Fruit fly (Drosophila melanogaster) whole organism, embryonic: ENCODE data around the gene CG3009.

Experiments
- B-H2 ChIP-seq: fragments of 200-800 bp; sonication (Bioruptor generic); optimal IDR thresholded peaks from 2 replicates; lab custom pipeline; 2018; ENCODE audit warnings: missing biosample characterization, mild to moderate bottlenecking, missing genetic modification characterization
- CG10543 ChIP-seq: fragments of 200-800 bp; sonication (Bioruptor generic); optimal IDR thresholded peaks from 3 replicates; lab custom pipeline; 2017; ENCODE audit warnings: missing biosample characterization, mild to moderate bottlenecking, missing genetic modification characterization, moderate library complexity
- CG13775 ChIP-seq: fragments of 200-800 bp; sonication (Bioruptor generic); optimal IDR thresholded peaks from 3 replicates; lab custom pipeline; 2017; ENCODE audit warnings: missing biosample characterization, mild to moderate bottlenecking, missing genetic modification characterization
- CG14014 ChIP-seq: fragments of 200-800 bp; sonication (Bioruptor generic); IDR thresholded peaks from 2 replicates; pipeline ENCODE4 v1.3.6; 2022; ENCODE audit warnings: missing biosample characterization, missing genetic modification characterization
- CG16815 ChIP-seq: fragments of 200-800 bp; sonication (Bioruptor generic); optimal IDR thresholded peaks from 3 replicates; lab custom pipeline; 2017; ENCODE audit warnings: missing biosample characterization, mild to moderate bottlenecking, missing genetic modification characterization
- CG17385 ChIP-seq: fragments of 200-800 bp; sonication (Bioruptor generic); optimal IDR thresholded peaks from 3 replicates; lab custom pipeline; 2018; ENCODE audit warnings: missing biosample characterization, mild to moderate bottlenecking, missing genetic modification characterization
- CG17612 ChIP-seq: fragments of 200-800 bp; sonication (Bioruptor generic); IDR thresholded peaks from 2 replicates; pipeline ENCODE4 v1.3.6; 2022; ENCODE audit warnings: missing biosample characterization, missing genetic modification characterization
- CG2120 ChIP-seq: fragments of 200-800 bp; sonication (Bioruptor generic); optimal IDR thresholded peaks from 3 replicates; lab custom pipeline; 2016; ENCODE audit warnings: missing biosample characterization, missing genetic modification characterization
- CG32772 ChIP-seq: fragments of 200-800 bp; sonication (Bioruptor generic); IDR thresholded peaks from 2 replicates; pipeline ENCODE4 v1.3.6; 2022; ENCODE audit warnings: missing biosample characterization, missing genetic modification characterization
- CG33213 ChIP-seq: fragments of 200-800 bp; sonication (Bioruptor generic); optimal IDR thresholded peaks from 3 replicates; lab custom pipeline; 2016; ENCODE audit warnings: missing biosample characterization, missing genetic modification characterization
- CG33557 ChIP-seq: fragments of 200-800 bp; sonication (Bioruptor generic); optimal IDR thresholded peaks from 2 replicates; lab custom pipeline; 2019; ENCODE audit warnings: missing biosample characterization, mild to moderate bottlenecking, missing genetic modification characterization, moderate library complexity
- CG3995 ChIP-seq: fragments of 200-800 bp; sonication (Bioruptor generic); optimal IDR thresholded peaks from 3 replicates; lab custom pipeline; 2016; ENCODE audit warnings: missing biosample characterization, missing genetic modification characterization
- CG4360 ChIP-seq: fragments of 200-800 bp; sonication (Bioruptor generic); IDR thresholded peaks from 2 replicates; pipeline ENCODE4 v1.3.6; 2022; ENCODE audit warnings: missing biosample characterization, missing genetic modification characterization
- CG7928 ChIP-seq: fragments of 200-800 bp; sonication (Bioruptor generic); optimal IDR thresholded peaks from 2 replicates; lab custom pipeline; 2017; ENCODE audit warnings: missing biosample characterization, mild to moderate bottlenecking, missing genetic modification characterization
- CG7963 ChIP-seq: fragments of 200-800 bp; sonication (Bioruptor generic); IDR thresholded peaks from 3 replicates; pipeline ENCODE4 v1.3.6; 2022; ENCODE audit warnings: missing biosample characterization, missing genetic modification characterization; ENCODE audit not compliant: partially characterized antibody
- CkIIα-i1 ChIP-seq: fragments of 200-800 bp; sonication (Bioruptor generic); IDR thresholded peaks from 2 replicates; pipeline ENCODE4 v1.3.6; 2022; ENCODE audit warnings: missing biosample characterization, missing genetic modification characterization
- D19B ChIP-seq: fragments of 200-800 bp; sonication (Bioruptor generic); optimal IDR thresholded peaks from 2 replicates; lab custom pipeline; 2017; ENCODE audit warnings: missing biosample characterization, mild to moderate bottlenecking, missing genetic modification characterization
- Deaf1 ChIP-seq: fragments of 200-800 bp; optimal IDR thresholded peaks from 3 replicates; lab custom pipeline; 2019; ENCODE audit warnings: missing biosample characterization, mild to moderate bottlenecking, missing genetic modification characterization, moderate library complexity
- Dp ChIP-seq: fragments of 200-800 bp; sonication (Bioruptor generic); optimal IDR thresholded peaks from 2 replicates; lab custom pipeline; 2018; ENCODE audit warnings: missing biosample characterization, mild to moderate bottlenecking, missing genetic modification characterization, moderate library complexity
- Elba2 ChIP-seq: fragments of 200-800 bp; sonication (Bioruptor generic); optimal IDR thresholded peaks from 3 replicates; lab custom pipeline; 2016; ENCODE audit warnings: missing biosample characterization, missing genetic modification characterization
- Ets97D ChIP-seq: fragments of 200-800 bp; sonication (Bioruptor generic); optimal IDR thresholded peaks from 3 replicates; lab custom pipeline; 2016; ENCODE audit warnings: missing biosample characterization, missing genetic modification characterization
- H15 ChIP-seq: fragments of 200-800 bp; sonication (Bioruptor generic); IDR thresholded peaks from 3 replicates; pipeline ENCODE4 v1.3.6; 2022; ENCODE audit warnings: missing biosample characterization, missing genetic modification characterization
- Jarid2 ChIP-seq: fragments of 200-800 bp; sonication (Bioruptor generic); optimal IDR thresholded peaks from 3 replicates; lab custom pipeline; 2017; ENCODE audit warnings: mild to moderate bottlenecking, missing biosample characterization, missing genetic modification reagents, missing genetic modification characterization
- Oli ChIP-seq: fragments of 200-800 bp; sonication (Bioruptor generic); optimal IDR thresholded peaks from 2 replicates; lab custom pipeline; 2018; ENCODE audit warnings: missing biosample characterization, mild to moderate bottlenecking, missing genetic modification characterization, moderate library complexity
- Stat92E ChIP-seq, 3 experiments: fragments of >200 bp in 2 of 3; fragments of 200-800 bp in 1 of 3; sonication (Bioruptor generic) in 1 of 3; optimal IDR thresholded peaks; 2 replicates each; lab custom pipeline; 2017 to 2019; ENCODE audit warnings: missing biosample characterization in 3 of 3, missing genetic modification characterization in 3 of 3, mild to moderate bottlenecking in 1 of 3, moderate library complexity in 1 of 3
- Tbp ChIP-seq: fragments of >200 bp; optimal IDR thresholded peaks from 2 replicates; lab custom pipeline; 2018; ENCODE audit warnings: missing biosample characterization, missing genetic modification characterization
- Trl ChIP-seq, 3 experiments: fragments of >200 bp in 2 of 3; fragments of 200-800 bp in 1 of 3; sonication (Bioruptor generic) in 1 of 3; optimal IDR thresholded peaks; 2 replicates in 1 of 3; 3 replicates in 2 of 3; lab custom pipeline; 2016 to 2017; ENCODE audit warnings: missing biosample characterization in 1 of 3, missing genetic modification characterization in 1 of 3
- Vsx1 ChIP-seq: fragments of 200-800 bp; sonication (Bioruptor generic); optimal IDR thresholded peaks from 2 replicates; lab custom pipeline; 2017; ENCODE audit warnings: missing biosample characterization, mild to moderate bottlenecking, missing genetic modification characterization, missing genetic modification reagents
- Xbp1 ChIP-seq: fragments of 200-800 bp; sonication (Bioruptor generic); optimal IDR thresholded peaks from 3 replicates; lab custom pipeline; 2016; ENCODE audit warnings: missing biosample characterization, mild to moderate bottlenecking, missing genetic modification characterization
- YL-1 ChIP-seq: fragments of 200-800 bp; sonication (Bioruptor generic); optimal IDR thresholded peaks from 3 replicates; lab custom pipeline; 2017; ENCODE audit warnings: missing biosample characterization, mild to moderate bottlenecking, missing genetic modification characterization
- ab ChIP-seq: fragments of 200-800 bp; sonication (Bioruptor generic); optimal IDR thresholded peaks from 2 replicates; lab custom pipeline; 2016; ENCODE audit warnings: missing biosample characterization, missing genetic modification characterization
- chinmo ChIP-seq: fragments of 200-800 bp; sonication (Bioruptor generic); IDR thresholded peaks from 4 replicates; pipeline ENCODE4 v1.3.6; 2022; ENCODE audit warnings: missing biosample characterization, missing genetic modification characterization; ENCODE audit not compliant: partially characterized antibody
- danr ChIP-seq: fragments of 200-800 bp; sonication (Bioruptor generic); IDR thresholded peaks from 2 replicates; pipeline ENCODE4 v1.3.6; 2022; ENCODE audit warnings: missing biosample characterization, missing genetic modification characterization
- disco-r ChIP-seq: fragments of 200-800 bp; sonication (Bioruptor generic); optimal IDR thresholded peaks from 2 replicates; lab custom pipeline; 2016; ENCODE audit warnings: missing biosample characterization, missing genetic modification characterization
- dm ChIP-seq: fragments of 200-800 bp; sonication (Bioruptor generic); optimal IDR thresholded peaks from 3 replicates; lab custom pipeline; 2016; ENCODE audit warnings: missing biosample characterization, missing genetic modification characterization
- dpn ChIP-seq, 2 experiments: fragments of 200-800 bp; sonication (Bioruptor generic); optimal IDR thresholded peaks; 3 replicates each; lab custom pipeline; 2016; ENCODE audit warnings: missing biosample characterization in 2 of 2, missing genetic modification characterization in 2 of 2
- ewg ChIP-seq: fragments of 200-800 bp; sonication (Bioruptor generic); optimal IDR thresholded peaks from 3 replicates; lab custom pipeline; 2017; ENCODE audit warnings: mild to moderate bottlenecking, missing biosample characterization, missing genetic modification reagents, missing genetic modification characterization
- gem ChIP-seq: fragments of 200-800 bp; sonication (Bioruptor generic); optimal IDR thresholded peaks from 2 replicates; lab custom pipeline; 2019; ENCODE audit warnings: missing biosample characterization, mild to moderate bottlenecking, missing genetic modification characterization, moderate library complexity
- hbn ChIP-seq: fragments of 200-800 bp; sonication (Bioruptor generic); IDR thresholded peaks from 2 replicates; pipeline ENCODE4 v1.3.6; 2022; ENCODE audit warnings: missing biosample characterization, missing genetic modification characterization; ENCODE audit not compliant: partially characterized antibody
- hkb ChIP-seq, 2 experiments: fragments of 200-800 bp in 1 of 2; fragments of >200 bp in 1 of 2; sonication (Bioruptor generic) in 1 of 2; IDR thresholded peaks in 1 of 2; optimal IDR thresholded peaks in 1 of 2; 2 replicates each; pipeline versions ENCODE4 v1.3.6 to Lab custom; 2017 to 2022; ENCODE audit warnings: missing biosample characterization in 1 of 2, missing genetic modification characterization in 1 of 2
- lbe ChIP-seq: fragments of 200-800 bp; sonication (Bioruptor generic); optimal IDR thresholded peaks from 2 replicates; lab custom pipeline; 2016; ENCODE audit warnings: missing biosample characterization, mild to moderate bottlenecking, missing genetic modification characterization
- maf-S ChIP-seq: fragments of 200-800 bp; sonication (Bioruptor generic); optimal IDR thresholded peaks from 2 replicates; lab custom pipeline; 2016; ENCODE audit warnings: missing biosample characterization, missing genetic modification characterization
- nom ChIP-seq: fragments of 200-800 bp; sonication (Bioruptor generic); optimal IDR thresholded peaks from 2 replicates; lab custom pipeline; 2017; ENCODE audit warnings: missing biosample characterization, missing genetic modification characterization, mild to moderate bottlenecking, moderate library complexity, missing genetic modification reagents
- pan ChIP-seq, 4 experiments: fragments of >200 bp in 3 of 4; fragments of 200-800 bp in 1 of 4; sonication (Bioruptor generic) in 1 of 4; optimal IDR thresholded peaks in 3 of 4; IDR thresholded peaks in 1 of 4; 2 replicates each; pipeline versions ENCODE4 v1.3.6 to Lab custom; 2017 to 2022; ENCODE audit warnings: missing biosample characterization in 2 of 4, missing genetic modification characterization in 2 of 4, mixed read lengths in 1 of 4
- pzg ChIP-seq: fragments of 200-800 bp; sonication (Bioruptor generic); optimal IDR thresholded peaks from 3 replicates; lab custom pipeline; 2018; ENCODE audit warnings: missing biosample characterization, mild to moderate bottlenecking, missing genetic modification characterization, moderate library complexity
- sd ChIP-seq: fragments of 200-800 bp; sonication (Bioruptor generic); optimal IDR thresholded peaks from 3 replicates; lab custom pipeline; 2018; ENCODE audit warnings: missing biosample characterization, mild to moderate bottlenecking, missing genetic modification characterization, moderate library complexity
- tio ChIP-seq: fragments of 200-800 bp; sonication (Bioruptor generic); optimal IDR thresholded peaks from 2 replicates; lab custom pipeline; 2017; ENCODE audit warnings: missing biosample characterization, missing genetic modification characterization, inconsistent platforms
- trem ChIP-seq: fragments of 200-800 bp; optimal IDR thresholded peaks from 3 replicates; lab custom pipeline; 2019; ENCODE audit warnings: missing biosample characterization, mild to moderate bottlenecking, missing genetic modification characterization, moderate library complexity
- zen ChIP-seq: fragments of 200-800 bp; sonication (Bioruptor generic); optimal IDR thresholded peaks from 3 replicates; lab custom pipeline; 2018; ENCODE audit warnings: missing biosample characterization, mild to moderate bottlenecking, missing genetic modification characterization, moderate library complexity

Gene CG3009

dm6 chrX:4649751-4650150, 16.7 kb downstream of the CG3009 start, which contains the start of the genes Cbp80 and Torsin (continued):
- no peak for TF ChIP-seq pan (optimal IDR thresholded peaks at IDR 0.05; lab: Kevin White, UChicago)
- no peak for TF ChIP-seq pan (GFP tag; optimal IDR thresholded peaks at IDR 0.05 in 1 of 2, IDR thresholded peaks at IDR 0.05 in 1 of 2)
- TF ChIP-seq CG33213 (GFP tag; lab: Kevin White, UChicago): no peak
- no peak for TF ChIP-seq Xbp1
- TF ChIP-seq disco-r (GFP tag; lab: Kevin White, UChicago): no peak
- no peak for TF ChIP-seq CG16815 (GFP tag; lab: Kevin White, UChicago)
- TF ChIP-seq Elba2 (GFP tag; lab: Kevin White, UChicago): no peak
- TF ChIP-seq pzg (GFP tag; lab: Kevin White, UChicago): peak; percentile 52
- TF ChIP-seq H15 (GFP tag; lab: Robert Waterston, UW): no peak
- TF ChIP-seq CG7928 (GFP tag; lab: Kevin White, UChicago): no peak
- no peak for TF ChIP-seq CG10543 (GFP tag; lab: Kevin White, UChicago)
- peak; percentile 84; the same call in 2 of the 4 replicates for TF ChIP-seq chinmo (GFP tag; lab: Robert Waterston, UW)
- TF ChIP-seq Vsx1 (GFP tag; lab: Kevin White, UChicago): no peak
- TF ChIP-seq sd (tag; lab: Kevin White, UChicago): peak; percentile 90
- peak; percentile 30 for TF ChIP-seq CG2120 (GFP tag; lab: Kevin White, UChicago)
- TF ChIP-seq dpn (GFP tag; optimal IDR thresholded peaks at IDR 0.05; lab: Kevin White, UChicago): peak in 1 of 2 experiments; percentile 5
- no peak for TF ChIP-seq lbe (GFP tag; lab: Kevin White, UChicago)
- TF ChIP-seq ab (GFP tag; lab: Kevin White, UChicago): no peak
- TF ChIP-seq ewg (GFP tag; lab: Kevin White, UChicago): peak; percentile 26
- TF ChIP-seq dm (GFP tag; lab: Kevin White, UChicago): peak; percentile 49
- TF ChIP-seq tio (GFP tag; lab: Kevin White, UChicago): no peak
- peak; percentile 4 for TF ChIP-seq trem (tag; lab: Kevin White, UChicago)
- TF ChIP-seq CkIIα-i1 (GFP tag; lab: Robert Waterston, UW): no peak
- TF ChIP-seq hbn (GFP tag; lab: Robert Waterston, UW): peak; percentile 79
- TF ChIP-seq YL-1: peak; percentile 7
- peak; percentile 8 for TF ChIP-seq zen (tag; lab: Kevin White, UChicago)
- no peak for TF ChIP-seq Trl (optimal IDR thresholded peaks at IDR 0.05; lab: Kevin White, UChicago)
- peak; percentile 19 for TF ChIP-seq Trl (GFP tag; optimal IDR thresholded peaks at IDR 0.05; lab: Kevin White, UChicago)
- TF ChIP-seq Jarid2 (GFP tag; lab: Kevin White, UChicago): no peak
- peak; percentile 68 for TF ChIP-seq CG32772
- peak; percentile 1 for TF ChIP-seq CG13775 (GFP tag; lab: Kevin White, UChicago)
- no peak for TF ChIP-seq CG17385
- no peak for TF ChIP-seq nom (GFP tag; lab: Kevin White, UChicago)
- peak; percentile 81 for TF ChIP-seq CG7963 (GFP tag; lab: Robert Waterston, UW)
- TF ChIP-seq CG3995 (GFP tag; lab: Kevin White, UChicago): peak; percentile 86
- TF ChIP-seq CG4360 (GFP tag; lab: Robert Waterston, UW): no peak
- no peak for TF ChIP-seq Oli (tag; lab: Kevin White, UChicago)
- TF ChIP-seq Stat92E (GFP tag; optimal IDR thresholded peaks at IDR 0.05; lab: Kevin White, UChicago): no peak
- TF ChIP-seq danr (GFP tag; lab: Robert Waterston, UW): no peak
- no peak for TF ChIP-seq Deaf1 (tag; lab: Kevin White, UChicago)
- TF ChIP-seq D19B (GFP tag; lab: Kevin White, UChicago): no peak
- no peak for TF ChIP-seq Tbp (GFP tag; lab: Kevin White, UChicago)
- no peak for TF ChIP-seq CG14014 (GFP tag; lab: Robert Waterston, UW)
- TF ChIP-seq CG17612 (GFP tag; lab: Robert Waterston, UW): no peak
- no peak for TF ChIP-seq CG33557 (GFP tag; lab: Kevin White, UChicago)
- TF ChIP-seq maf-S: no peak
- no peak for TF ChIP-seq gem (tag; lab: Kevin White, UChicago)
- no peak for TF ChIP-seq hkb (optimal IDR thresholded peaks at IDR 0.05; lab: Kevin White, UChicago)
- no peak; the same call in 1 of the 2 replicates for TF ChIP-seq hkb (GFP tag; IDR thresholded peaks at IDR 0.05; lab: Robert Waterston, UW)
- peak; percentile 13 for TF ChIP-seq Ets97D (GFP tag; lab: Kevin White, UChicago)
- no peak for TF ChIP-seq B-H2 (GFP tag; lab: Kevin White, UChicago)
- peak; percentile 46 for TF ChIP-seq Dp (GFP tag; lab: Kevin White, UChicago)
